Worm (Caenorhabditis elegans) whole organism, midembryonic: ENCODE results near the gene cyp-14A5.

Source experiments
- flt-1 ChIP-seq: fragments of 200-800 bp; sonication (Bioruptor generic); IDR thresholded peaks from 2 replicates; pipeline ENCODE4 v1.3.6; 2022; ENCODE audit warnings: missing genetic modification characterization, missing compliant biosample characterization
- klf-2 ChIP-seq: fragments of 200-800 bp; sonication (Bioruptor generic); conservative IDR thresholded peaks from 2 replicates; pipeline ENCODE4 v1.3.6; 2022; ENCODE audit warnings: missing genetic modification reagents, missing genetic modification characterization, missing compliant biosample characterization
- med-1 ChIP-seq: sonication (generic microtip); optimal IDR thresholded peaks from 2 replicates; lab custom pipeline; 2017; ENCODE audit warnings: missing genetic modification characterization, mild to moderate bottlenecking, missing compliant biosample characterization, antibody characterized with exemption, missing genetic modification reagents; ENCODE audit not compliant: insufficient read depth
- ref-1 ChIP-seq: fragments of 200-800 bp; sonication (Bioruptor generic); conservative IDR thresholded peaks from 2 replicates; pipeline ENCODE4 v1.3.6; 2022; ENCODE audit warnings: missing genetic modification reagents, missing genetic modification characterization, missing compliant biosample characterization
- tab-1 ChIP-seq: fragments of 200-800 bp; sonication (Bioruptor generic); IDR thresholded peaks from 2 replicates; pipeline ENCODE4 v1.3.6; 2022; ENCODE audit warnings: missing genetic modification characterization, missing compliant biosample characterization
- ztf-23 ChIP-seq: fragments of 200-800 bp; sonication (Bioruptor generic); IDR thresholded peaks from 2 replicates; pipeline ENCODE4 v1.3.6; 2022; ENCODE audit warnings: missing genetic modification reagents, missing genetic modification characterization, missing compliant biosample characterization
- ztf-29 ChIP-seq: fragments of 200-800 bp; sonication (Bioruptor generic); IDR thresholded peaks from 2 replicates; pipeline ENCODE4 v1.3.6; 2022; ENCODE audit warnings: missing genetic modification reagents, missing genetic modification characterization, missing compliant biosample characterization

DNA sequence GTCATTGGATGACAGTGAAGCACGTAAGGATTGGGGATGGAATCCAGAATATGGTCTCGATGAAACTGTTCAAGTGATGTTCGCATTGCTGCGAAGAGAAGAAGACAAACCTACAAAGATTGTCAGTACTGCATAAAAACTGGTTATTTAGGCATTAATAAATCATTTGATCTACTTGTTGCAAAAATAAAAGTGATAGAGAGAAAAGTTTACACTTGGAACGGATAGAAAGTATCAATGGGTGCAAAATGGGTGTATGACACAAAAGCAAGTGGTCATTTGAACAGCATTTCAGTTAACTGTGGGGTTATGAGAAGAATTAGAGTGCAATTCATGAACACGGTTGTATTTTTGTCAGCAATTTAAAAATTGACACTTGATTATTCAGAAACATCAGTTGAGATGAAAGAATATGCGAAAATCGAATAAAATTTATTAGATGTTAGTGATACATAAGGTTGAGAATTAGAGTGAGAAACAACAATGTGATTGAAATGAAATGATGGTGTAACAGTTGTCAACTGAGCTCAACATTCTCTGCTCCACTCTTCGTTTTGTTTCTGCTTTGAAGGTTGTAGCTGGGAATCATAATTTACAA is 10.2 kb downstream of the cyp-14A5 start, which contains the start of gene F08F3.10:
- TF ChIP-seq klf-2 (GFP tag; lab: Robert Waterston, UW) (no peak), flt-1 (GFP tag; lab: Robert Waterston, UW) (no peak), med-1 (GFP tag; lab: Kevin White, UChicago) (no peak), tab-1 (GFP tag; lab: Robert Waterston, UW) (no peak), ref-1 (no peak), ztf-23 (GFP tag; lab: Robert Waterston, UW) (no peak), ztf-29 (no peak)
